Worm (Caenorhabditis elegans) whole organism, mixed stage, embryonic: ENCODE data around the gene rfc-4.

Experiments used
- blmp-1 ChIP-seq: fragments of 150-350 bp; optimal IDR thresholded peaks from 2 replicates; lab custom pipeline; 2014; ENCODE audit warnings: missing biosample characterization, missing genetic modification characterization
- elt-3 ChIP-seq: fragments of 150-350 bp; optimal IDR thresholded peaks from 2 replicates; lab custom pipeline; 2014; ENCODE audit warnings: missing biosample characterization, missing genetic modification characterization
- nhr-237 ChIP-seq: fragments of 150-350 bp; optimal IDR thresholded peaks from 2 replicates; lab custom pipeline; 2014; ENCODE audit warnings: missing biosample characterization, missing genetic modification characterization
- nhr-28 ChIP-seq: fragments of 150-350 bp; optimal IDR thresholded peaks from 2 replicates; lab custom pipeline; 2014; ENCODE audit warnings: missing biosample characterization, missing genetic modification characterization
- nhr-76 ChIP-seq: sonication (generic microtip); optimal IDR thresholded peaks from 2 replicates; lab custom pipeline; 2017; ENCODE audit warnings: missing biosample characterization, missing genetic modification characterization
- pha-4 ChIP-seq: fragments of 150-350 bp; optimal IDR thresholded peaks from 2 replicates; lab custom pipeline; 2018; ENCODE audit warnings: missing biosample characterization, missing genetic modification reagents, missing genetic modification characterization
- snpc-4 ChIP-seq: fragments of 150-350 bp; optimal IDR thresholded peaks from 2 replicates; lab custom pipeline; 2014; ENCODE audit warnings: missing biosample characterization, missing genetic modification characterization
- unc-39 ChIP-seq: fragments of 150-350 bp; optimal IDR thresholded peaks from 2 replicates; lab custom pipeline; 2014; ENCODE audit warnings: missing biosample characterization, missing genetic modification characterization

- TF ChIP-seq snpc-4 (tag; lab: Kevin White, UChicago) = no peak
- no peak for TF ChIP-seq nhr-237 (tag; lab: Kevin White, UChicago)
- no peak for TF ChIP-seq unc-39 (tag; lab: Kevin White, UChicago)
- no peak for TF ChIP-seq nhr-76
- no peak for TF ChIP-seq blmp-1 (tag; lab: Kevin White, UChicago)
- TF ChIP-seq pha-4 (tag; lab: Kevin White, UChicago) = no peak
- TF ChIP-seq nhr-28 = no peak
- no peak for TF ChIP-seq elt-3 (tag; lab: Kevin White, UChicago)
Observed at ce11 chrIII:6953373-6953772, 18.7 kb upstream of the rfc-4 start.
